Worm (Caenorhabditis elegans) whole organism, late embryonic: ENCODE measurements around the gene nhr-281.

Experiments
- C08G9.2 ChIP-seq: sonication (generic microtip); optimal IDR thresholded peaks from 2 replicates; lab custom pipeline; 2016; ENCODE audit warnings: mild to moderate bottlenecking, missing genetic modification characterization, moderate library complexity, missing compliant biosample characterization
- C38D4.7 ChIP-seq: fragments of 200-800 bp; sonication (Bioruptor generic); optimal IDR thresholded peaks from 2 replicates; lab custom pipeline; 2018; ENCODE audit warnings: mild to moderate bottlenecking, missing genetic modification characterization, moderate library complexity, missing compliant biosample characterization
- K09A11.1 ChIP-seq: sonication (generic microtip); optimal IDR thresholded peaks from 2 replicates; lab custom pipeline; 2017; ENCODE audit warnings: antibody characterized with exemption, mild to moderate bottlenecking, missing genetic modification characterization, missing compliant biosample characterization; ENCODE audit not compliant: insufficient read depth
- Y22D7AL.16 ChIP-seq: sonication (generic microtip); optimal IDR thresholded peaks from 2 replicates; lab custom pipeline; 2016; ENCODE audit warnings: missing genetic modification characterization, missing compliant biosample characterization
- ceh-14 ChIP-seq: sonication (generic microtip); optimal IDR thresholded peaks from 2 replicates; lab custom pipeline; 2016; ENCODE audit warnings: missing genotype, missing genetic modification characterization, missing compliant biosample characterization
- ceh-18 ChIP-seq: sonication (generic microtip); optimal IDR thresholded peaks from 2 replicates; lab custom pipeline; 2016; ENCODE audit warnings: missing genetic modification characterization, missing compliant biosample characterization
- ceh-2 ChIP-seq: sonication (generic microtip); optimal IDR thresholded peaks from 2 replicates; lab custom pipeline; 2016; ENCODE audit warnings: missing genotype, missing genetic modification characterization, missing compliant biosample characterization
- ceh-24 ChIP-seq: sonication (generic microtip); optimal IDR thresholded peaks from 2 replicates; lab custom pipeline; 2016; ENCODE audit warnings: mild to moderate bottlenecking, missing genetic modification characterization, missing compliant biosample characterization
- ceh-34 ChIP-seq: sonication (generic microtip); optimal IDR thresholded peaks from 2 replicates; lab custom pipeline; 2016; ENCODE audit warnings: mild to moderate bottlenecking, missing genetic modification characterization, missing compliant biosample characterization
- ceh-48 ChIP-seq: sonication (generic microtip); optimal IDR thresholded peaks from 2 replicates; lab custom pipeline; 2016; ENCODE audit warnings: missing genetic modification characterization, inconsistent platforms, missing compliant biosample characterization
- ceh-6 ChIP-seq: fragments of 200-800 bp; sonication (Bioruptor generic); optimal IDR thresholded peaks from 2 replicates; lab custom pipeline; 2018; ENCODE audit warnings: mild to moderate bottlenecking, missing genetic modification characterization, missing compliant biosample characterization
- ceh-9 ChIP-seq: sonication (generic microtip); optimal IDR thresholded peaks from 2 replicates; lab custom pipeline; 2016; ENCODE audit warnings: mild to moderate bottlenecking, missing genetic modification characterization, inconsistent platforms, missing compliant biosample characterization
- che-1 ChIP-seq: sonication (generic microtip); optimal IDR thresholded peaks from 2 replicates; lab custom pipeline; 2016; ENCODE audit warnings: mild to moderate bottlenecking, missing genetic modification characterization, missing compliant biosample characterization
- dve-1 ChIP-seq: sonication (generic microtip); optimal IDR thresholded peaks from 2 replicates; lab custom pipeline; 2017; ENCODE audit warnings: antibody characterized with exemption, mild to moderate bottlenecking, missing genetic modification characterization, missing compliant biosample characterization
- elt-4 ChIP-seq: sonication (generic microtip); optimal IDR thresholded peaks from 2 replicates; lab custom pipeline; 2016; ENCODE audit warnings: missing genetic modification characterization, missing compliant biosample characterization
- ets-4 ChIP-seq: sonication (generic microtip); optimal IDR thresholded peaks from 2 replicates; lab custom pipeline; 2016; ENCODE audit warnings: missing genetic modification characterization, missing compliant biosample characterization
- fkh-6 ChIP-seq: sonication (generic microtip); optimal IDR thresholded peaks from 2 replicates; lab custom pipeline; 2016; ENCODE audit warnings: missing genetic modification characterization, missing compliant biosample characterization
- gmeb-2 ChIP-seq: sonication (generic microtip); optimal IDR thresholded peaks from 2 replicates; lab custom pipeline; 2016; ENCODE audit warnings: missing genetic modification characterization, inconsistent platforms, missing compliant biosample characterization
- hlh-15 ChIP-seq: sonication (generic microtip); optimal IDR thresholded peaks from 2 replicates; lab custom pipeline; 2016; ENCODE audit warnings: missing genetic modification characterization, missing compliant biosample characterization
- hlh-30 ChIP-seq: sonication (generic microtip); optimal IDR thresholded peaks from 2 replicates; lab custom pipeline; 2017; ENCODE audit warnings: antibody characterized with exemption, missing genetic modification characterization, missing compliant biosample characterization; ENCODE audit not compliant: insufficient read depth
- hlh-6 ChIP-seq: sonication (generic microtip); optimal IDR thresholded peaks from 2 replicates; lab custom pipeline; 2016; ENCODE audit warnings: missing genotype, missing genetic modification characterization, missing compliant biosample characterization
- hlh-8 ChIP-seq: sonication (generic microtip); optimal IDR thresholded peaks from 2 replicates; lab custom pipeline; 2016; ENCODE audit warnings: missing genotype, missing genetic modification characterization, missing compliant biosample characterization
- lin-11 ChIP-seq: fragments of 200-800 bp; sonication (Bioruptor generic); optimal IDR thresholded peaks from 2 replicates; lab custom pipeline; 2018; ENCODE audit warnings: mild to moderate bottlenecking, missing genetic modification characterization, missing compliant biosample characterization
- mec-3 ChIP-seq: sonication (generic microtip); optimal IDR thresholded peaks from 2 replicates; lab custom pipeline; 2016; ENCODE audit warnings: borderline replicate concordance, missing genetic modification characterization, missing compliant biosample characterization
- nfya-1 ChIP-seq: sonication (generic microtip); optimal IDR thresholded peaks from 2 replicates; lab custom pipeline; 2017; ENCODE audit warnings: missing genetic modification characterization, mild to moderate bottlenecking, missing compliant biosample characterization, antibody characterized with exemption, moderate library complexity
- nhr-11 ChIP-seq: fragments of 150-350 bp; optimal IDR thresholded peaks from 2 replicates; lab custom pipeline; 2014; ENCODE audit warnings: missing biosample characterization, missing genetic modification characterization
- pag-3 ChIP-seq: sonication (generic microtip); optimal IDR thresholded peaks from 2 replicates; lab custom pipeline; 2016; ENCODE audit warnings: missing compliant biosample characterization, missing genetic modification characterization, borderline replicate concordance
- pat-9 ChIP-seq: fragments of 200-800 bp; sonication (Bioruptor generic); optimal IDR thresholded peaks from 2 replicates; lab custom pipeline; 2018; ENCODE audit warnings: mild to moderate bottlenecking, missing genetic modification characterization, moderate library complexity, missing compliant biosample characterization
- pax-1 ChIP-seq: fragments of 150-350 bp; optimal IDR thresholded peaks from 2 replicates; lab custom pipeline; 2014; ENCODE audit warnings: missing biosample characterization, missing genetic modification characterization
- pha-2 ChIP-seq: sonication (generic microtip); optimal IDR thresholded peaks from 2 replicates; lab custom pipeline; 2017; ENCODE audit warnings: mild to moderate bottlenecking, missing genetic modification characterization, missing compliant biosample characterization
- sdc-2 ChIP-seq: sonication (generic microtip); optimal IDR thresholded peaks from 2 replicates; lab custom pipeline; 2016; ENCODE audit warnings: missing genotype, missing genetic modification characterization, missing compliant biosample characterization
- sox-2 ChIP-seq: fragments of 200-800 bp; sonication (Bioruptor generic); IDR thresholded peaks from 2 replicates; pipeline ENCODE4 v1.3.6; 2022; ENCODE audit warnings: missing genetic modification reagents, missing genetic modification characterization, missing compliant biosample characterization
- tbx-7 ChIP-seq: sonication (generic microtip); optimal IDR thresholded peaks from 2 replicates; lab custom pipeline; 2016; ENCODE audit warnings: missing genotype, missing genetic modification characterization, missing compliant biosample characterization
- ttx-3 ChIP-seq: sonication (generic microtip); optimal IDR thresholded peaks from 2 replicates; lab custom pipeline; 2016; ENCODE audit warnings: missing genetic modification reagents, missing genetic modification characterization, missing compliant biosample characterization
- unc-42 ChIP-seq: sonication (generic microtip); optimal IDR thresholded peaks from 2 replicates; lab custom pipeline; 2016; ENCODE audit warnings: missing genotype, missing genetic modification characterization, missing compliant biosample characterization
- unc-55 ChIP-seq: sonication (generic microtip); optimal IDR thresholded peaks from 2 replicates; lab custom pipeline; 2017; ENCODE audit warnings: missing biosample characterization, missing genetic modification reagents, missing genetic modification characterization
- zip-5 ChIP-seq: sonication (generic microtip); optimal IDR thresholded peaks from 2 replicates; lab custom pipeline; 2016; ENCODE audit warnings: missing genetic modification characterization, missing compliant biosample characterization
- ztf-16 ChIP-seq: sonication (generic microtip); optimal IDR thresholded peaks from 2 replicates; lab custom pipeline; 2017; ENCODE audit warnings: missing genetic modification characterization, missing compliant biosample characterization

The nhr-281 gene

DNA sequence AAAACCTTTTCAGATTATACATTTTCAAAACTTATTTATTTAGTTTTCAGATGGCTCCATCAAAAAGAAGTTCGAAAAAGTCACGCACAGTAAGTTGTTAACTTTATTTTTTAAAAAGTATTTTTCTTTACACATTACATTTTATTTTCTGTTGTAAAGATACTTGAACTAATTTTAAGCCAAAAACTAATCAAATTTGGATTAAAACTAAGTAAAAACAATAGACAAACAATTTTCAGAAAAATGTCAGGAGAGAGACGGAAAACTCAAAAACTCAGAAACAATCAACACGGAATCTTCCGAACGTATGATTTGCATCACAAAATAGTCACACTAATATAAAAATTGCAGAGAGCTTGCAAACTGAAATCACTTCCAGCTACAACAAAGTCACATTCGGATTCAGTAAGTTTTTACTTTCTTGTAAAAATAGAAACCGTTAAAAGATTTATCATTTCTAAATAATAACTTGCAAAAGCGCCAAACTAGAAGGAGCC lies 28.7 kb upstream of the nhr-281 start, which contains the start of gene ceh-89:
ceh-89 (plus strand) TSS at position 51 of the 497 bp plus-strand sequence.
- TF ChIP-seq mec-3 (tag; lab: Kevin White, UChicago) (no peak), ceh-6 (GFP tag; lab: Kevin White, UChicago) (no peak), C38D4.7 (GFP tag; lab: Kevin White, UChicago) (no peak), ceh-18 (tag; lab: Kevin White, UChicago) (no peak), sdc-2 (tag; lab: Kevin White, UChicago) (no peak), pax-1 (tag; lab: Kevin White, UChicago) (no peak), ceh-24 (no peak), C08G9.2 (tag; lab: Kevin White, UChicago) (no peak), hlh-30 (tag; lab: Kevin White, UChicago) (no peak), ceh-14 (tag; lab: Kevin White, UChicago) (no peak), dve-1 (tag; lab: Kevin White, UChicago) (no peak), sox-2 (GFP tag; lab: Robert Waterston, UW) (no peak), hlh-6 (tag; lab: Kevin White, UChicago) (no peak), ceh-34 (tag; lab: Kevin White, UChicago) (no peak), elt-4 (tag; lab: Kevin White, UChicago) (no peak)

ce11 chrX:14141344-14141841 lies 28.1 kb upstream of the nhr-281 start:
- TF ChIP-seq pha-2 (tag; lab: Kevin White, UChicago) (no peak), ceh-48 (tag; lab: Kevin White, UChicago) (peak; percentile 24), unc-42 (tag; lab: Kevin White, UChicago) (peak; percentile 17)

DNA sequence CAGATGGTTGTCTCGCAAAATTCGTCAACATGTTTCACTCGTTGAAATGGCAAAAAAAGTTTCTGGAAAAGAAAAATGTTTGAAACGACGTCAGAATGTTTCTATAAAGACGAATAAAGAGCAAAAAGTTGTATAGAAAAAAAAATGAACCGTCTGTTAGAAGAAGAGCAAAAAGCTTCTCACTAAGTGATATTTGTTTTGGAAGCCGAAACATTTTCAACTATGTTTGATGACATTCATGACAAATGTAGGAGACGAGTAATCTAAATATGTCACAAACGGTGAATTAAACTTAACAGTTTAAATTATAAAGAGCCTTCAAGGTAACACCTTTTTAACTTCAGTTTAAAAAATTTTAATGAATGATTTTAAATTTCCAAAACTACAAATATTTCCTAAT lies 26.8 kb upstream of the nhr-281 start, which contains the start of gene nkat-1:
nkat-1 (minus strand) TSS at position 101 of the 400 bp plus-strand sequence.
- TF ChIP-seq zip-5 (no peak), C38D4.7 (GFP tag; lab: Kevin White, UChicago) (no peak), ceh-14 (tag; lab: Kevin White, UChicago) (no peak), ttx-3 (tag; lab: Kevin White, UChicago) (no peak), pat-9 (tag; lab: Kevin White, UChicago) (no peak), gmeb-2 (tag; lab: Kevin White, UChicago) (no peak), ceh-2 (tag; lab: Kevin White, UChicago) (no peak), che-1 (no peak), pax-1 (tag; lab: Kevin White, UChicago) (no peak), ets-4 (no peak), ceh-48 (tag; lab: Kevin White, UChicago) (no peak)

ce11 chrX:14134883-14135282 lies 21.6 kb upstream of the nhr-281 start:
- TF ChIP-seq ztf-16 (tag; lab: Kevin White, UChicago) = no peak
- TF ChIP-seq zip-5 = no peak
- TF ChIP-seq ceh-48 (tag; lab: Kevin White, UChicago) = no peak
- TF ChIP-seq ceh-14 (tag; lab: Kevin White, UChicago) = no peak
- TF ChIP-seq ttx-3 (tag; lab: Kevin White, UChicago) = no peak
- no peak for TF ChIP-seq fkh-6
- no peak for TF ChIP-seq hlh-15
- no peak for TF ChIP-seq nfya-1 (tag; lab: Kevin White, UChicago)
- no peak for TF ChIP-seq mec-3 (tag; lab: Kevin White, UChicago)
- TF ChIP-seq sox-2 (GFP tag; lab: Robert Waterston, UW) = no peak
- TF ChIP-seq ceh-34 (tag; lab: Kevin White, UChicago) = no peak
- no peak for TF ChIP-seq pag-3 (tag; lab: Kevin White, UChicago)
- no peak for TF ChIP-seq Y22D7AL.16

DNA sequence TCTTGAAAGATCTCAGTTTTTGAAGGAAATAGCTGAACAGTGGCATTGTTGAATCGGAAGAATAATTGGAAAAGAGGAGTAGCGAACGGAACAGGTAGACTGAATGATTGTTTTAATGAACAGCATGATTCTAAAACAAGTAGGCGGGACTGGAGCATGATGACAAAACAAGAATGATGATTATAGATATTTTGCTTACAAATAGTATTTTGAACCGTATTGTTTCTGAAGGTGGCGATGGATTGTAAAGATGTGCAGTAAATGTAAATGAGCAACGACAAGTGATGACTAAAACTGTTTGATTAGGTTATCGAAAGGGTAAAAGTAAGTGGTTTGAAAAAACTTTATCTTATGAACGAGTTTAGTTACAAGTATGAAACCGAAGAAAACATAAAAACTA lies 21.0 kb upstream of the nhr-281 start, which contains the start of gene F28H6.8:
F28H6.8 (minus strand) TSS at position 101 of the 400 bp plus-strand sequence.
- TF ChIP-seq tbx-7 (tag; lab: Kevin White, UChicago) (no peak), unc-55 (GFP tag; lab: Kevin White, UChicago) (no peak), K09A11.1 (tag; lab: Kevin White, UChicago) (no peak), hlh-8 (no peak), sox-2 (GFP tag; lab: Robert Waterston, UW) (no peak), ceh-9 (tag; lab: Kevin White, UChicago) (no peak), lin-11 (tag; lab: Kevin White, UChicago) (no peak), nhr-11 (tag; lab: Kevin White, UChicago) (no peak)
- TF ChIP-seq, all 69 proteins: peak for 0
